Worm (Caenorhabditis elegans) whole organism, L4/young adult: ENCODE measurements around the gene ceh-92.

Experiments used
- W03F9.2 ChIP-seq: fragments of 150-350 bp; optimal IDR thresholded peaks from 2 replicates; lab custom pipeline; 2014; ENCODE audit warnings: missing biosample characterization, missing genetic modification characterization
- him-1 ChIP-seq: sonication (generic microtip); optimal IDR thresholded peaks from 2 replicates; lab custom pipeline; 2016; ENCODE audit warnings: missing genotype, missing genetic modification reagents, missing genetic modification characterization, missing compliant biosample characterization

ce11 chrIII:11612371-11612770 lies 31.0 kb downstream of the ceh-92 start, which contains the start of the genes Y66A7A.9 and Y66A7A.4:
- no peak for TF ChIP-seq him-1 (tag; lab: Kevin White, UChicago)
- TF ChIP-seq W03F9.2 (tag; lab: Kevin White, UChicago), result no peak
